Fruit fly (Drosophila melanogaster) whole organism, embryonic: Measurements from ENCODE around the gene galla-2.
A peak's percentile ranks its signal among the peaks of the same experiment; 100 is the strongest.

ENCODE experiments used
- Antp ChIP-seq: fragments of 200-800 bp; sonication (Bioruptor generic); optimal IDR thresholded peaks from 3 replicates; lab custom pipeline; 2016; ENCODE audit warnings: missing biosample characterization, missing genetic modification characterization
- Bdp1 ChIP-seq: fragments of 200-800 bp; sonication (Bioruptor generic); optimal IDR thresholded peaks from 3 replicates; lab custom pipeline; 2016; ENCODE audit warnings: missing biosample characterization, missing genetic modification characterization
- CG1024 ChIP-seq: fragments of 200-800 bp; sonication (Bioruptor generic); IDR thresholded peaks from 2 replicates; pipeline ENCODE4 v1.3.6; 2022; ENCODE audit warnings: missing biosample characterization, missing genetic modification characterization
- CG12071 ChIP-seq: fragments of 200-800 bp; sonication (Bioruptor generic); optimal IDR thresholded peaks from 3 replicates; lab custom pipeline; 2018; ENCODE audit warnings: missing biosample characterization, mild to moderate bottlenecking, missing genetic modification characterization
- CG12219 ChIP-seq: fragments of 200-800 bp; sonication (Bioruptor generic); optimal IDR thresholded peaks from 3 replicates; lab custom pipeline; 2018; ENCODE audit warnings: missing biosample characterization, mild to moderate bottlenecking, missing genetic modification characterization
- CG14710 ChIP-seq: fragments of 200-800 bp; sonication (Bioruptor generic); optimal IDR thresholded peaks from 3 replicates; lab custom pipeline; 2019; ENCODE audit warnings: missing biosample characterization, mild to moderate bottlenecking, missing genetic modification characterization, moderate library complexity
- CG15011 ChIP-seq: fragments of 200-800 bp; sonication (Bioruptor generic); optimal IDR thresholded peaks from 3 replicates; lab custom pipeline; 2018; ENCODE audit warnings: missing biosample characterization, mild to moderate bottlenecking, missing genetic modification characterization
- CG15073 ChIP-seq: fragments of 200-800 bp; sonication (Bioruptor generic); optimal IDR thresholded peaks from 2 replicates; lab custom pipeline; 2016; ENCODE audit warnings: missing biosample characterization, missing genetic modification characterization
- CG17802 ChIP-seq: fragments of 200-800 bp; sonication (Bioruptor generic); optimal IDR thresholded peaks from 2 replicates; lab custom pipeline; 2018; ENCODE audit warnings: missing biosample characterization, mild to moderate bottlenecking, missing genetic modification characterization, moderate library complexity
- CG1792 ChIP-seq: fragments of 200-800 bp; sonication (Bioruptor generic); optimal IDR thresholded peaks from 2 replicates; lab custom pipeline; 2016; ENCODE audit warnings: missing biosample characterization, missing genetic modification characterization
- CG18476 ChIP-seq: fragments of 200-800 bp; sonication (Bioruptor generic); optimal IDR thresholded peaks from 2 replicates; lab custom pipeline; 2016; ENCODE audit warnings: missing biosample characterization, mild to moderate bottlenecking, missing genetic modification characterization
- CG2199 ChIP-seq: fragments of 200-800 bp; sonication (Bioruptor generic); IDR thresholded peaks from 3 replicates; pipeline ENCODE4 v1.3.6; 2022; ENCODE audit warnings: missing biosample characterization, missing genetic modification characterization
- CG3065 ChIP-seq: fragments of 200-800 bp; sonication (Bioruptor generic); optimal IDR thresholded peaks from 2 replicates; lab custom pipeline; 2016; ENCODE audit warnings: missing biosample characterization, missing genetic modification characterization
- CG31224 ChIP-seq: fragments of 200-800 bp; sonication (Bioruptor generic); IDR thresholded peaks from 2 replicates; pipeline ENCODE4 v1.3.6; 2022; ENCODE audit warnings: missing biosample characterization, missing genetic modification characterization
- CG32767 ChIP-seq: fragments of 200-800 bp; sonication (Bioruptor generic); IDR thresholded peaks from 2 replicates; pipeline ENCODE4 v1.3.6; 2022; ENCODE audit warnings: missing biosample characterization, missing genetic modification characterization
- CG4328 ChIP-seq: fragments of 200-800 bp; sonication (Bioruptor generic); optimal IDR thresholded peaks from 3 replicates; lab custom pipeline; 2017; ENCODE audit warnings: missing biosample characterization, missing genetic modification reagents, missing genetic modification characterization
- CG5180 ChIP-seq: fragments of 200-800 bp; sonication (Bioruptor generic); optimal IDR thresholded peaks from 3 replicates; lab custom pipeline; 2017; ENCODE audit warnings: missing biosample characterization, missing genetic modification characterization, mild to moderate bottlenecking, moderate library complexity, missing genetic modification reagents
- CG6175 ChIP-seq: fragments of 200-800 bp; sonication (Bioruptor generic); IDR thresholded peaks from 3 replicates; pipeline ENCODE4 v1.3.6; 2022; ENCODE audit warnings: missing biosample characterization, missing genetic modification characterization
- CG7745 ChIP-seq: fragments of 200-800 bp; sonication (Bioruptor generic); optimal IDR thresholded peaks from 2 replicates; lab custom pipeline; 2018; ENCODE audit warnings: missing biosample characterization, mild to moderate bottlenecking, missing genetic modification characterization, moderate library complexity
- CG9437 ChIP-seq: fragments of 200-800 bp; sonication (Bioruptor generic); optimal IDR thresholded peaks from 2 replicates; lab custom pipeline; 2018; ENCODE audit warnings: missing biosample characterization, mild to moderate bottlenecking, missing genetic modification characterization
- CG9932 ChIP-seq: fragments of 200-800 bp; sonication (Bioruptor generic); IDR thresholded peaks from 2 replicates; pipeline ENCODE4 v1.3.6; 2022; ENCODE audit warnings: missing biosample characterization, missing genetic modification characterization
- D19B ChIP-seq: fragments of 200-800 bp; sonication (Bioruptor generic); optimal IDR thresholded peaks from 2 replicates; lab custom pipeline; 2017; ENCODE audit warnings: missing biosample characterization, mild to moderate bottlenecking, missing genetic modification characterization
- Dip2 ChIP-seq: fragments of 200-800 bp; sonication (Bioruptor generic); IDR thresholded peaks from 2 replicates; pipeline ENCODE4 v1.3.6; 2022; ENCODE audit warnings: missing biosample characterization, missing genetic modification characterization
- Elba2 ChIP-seq: fragments of 200-800 bp; sonication (Bioruptor generic); optimal IDR thresholded peaks from 3 replicates; lab custom pipeline; 2016; ENCODE audit warnings: missing biosample characterization, missing genetic modification characterization
- HmgZ ChIP-seq: fragments of 200-800 bp; sonication (Bioruptor generic); optimal IDR thresholded peaks from 2 replicates; lab custom pipeline; 2018; ENCODE audit warnings: missing biosample characterization, mild to moderate bottlenecking, missing genetic modification characterization
- Mad ChIP-seq: fragments of 200-800 bp; sonication (Bioruptor generic); optimal IDR thresholded peaks from 2 replicates; lab custom pipeline; 2016; ENCODE audit warnings: missing biosample characterization, missing genetic modification characterization
- Med ChIP-seq: fragments of 200-800 bp; sonication (Bioruptor generic); peaks from one replicate; lab custom pipeline; 2016; ENCODE audit warnings: missing biosample characterization, missing genetic modification characterization, mild to moderate bottlenecking, inconsistent platforms, moderate library complexity
- Opbp ChIP-seq: fragments of 200-800 bp; sonication (Bioruptor generic); IDR thresholded peaks from 3 replicates; pipeline ENCODE4 v1.3.6; 2022; ENCODE audit warnings: missing biosample characterization, missing genetic modification characterization; ENCODE audit not compliant: partially characterized antibody
- Sry-β ChIP-seq: fragments of 200-800 bp; sonication (Bioruptor generic); optimal IDR thresholded peaks from 2 replicates; lab custom pipeline; 2018; ENCODE audit warnings: missing biosample characterization, mild to moderate bottlenecking, missing genetic modification characterization, moderate library complexity
- ato ChIP-seq: fragments of 200-800 bp; sonication (Bioruptor generic); IDR thresholded peaks from 2 replicates; pipeline ENCODE4 v1.3.6; 2022; ENCODE audit warnings: missing biosample characterization, missing genetic modification characterization; ENCODE audit not compliant: partially characterized antibody
- br ChIP-seq: fragments of >200 bp; optimal IDR thresholded peaks from 2 replicates; lab custom pipeline; 2017
- cad ChIP-seq: fragments of >200 bp; optimal IDR thresholded peaks from 2 replicates; lab custom pipeline; 2017; ENCODE audit warnings: missing biosample characterization, missing genetic modification characterization
- chn ChIP-seq: fragments of 200-800 bp; sonication (Bioruptor generic); optimal IDR thresholded peaks from 2 replicates; lab custom pipeline; 2016; ENCODE audit warnings: missing biosample characterization, missing genetic modification characterization
- fd102C ChIP-seq: fragments of 200-800 bp; sonication (Bioruptor generic); optimal IDR thresholded peaks from 2 replicates; lab custom pipeline; 2018; ENCODE audit warnings: missing biosample characterization, mild to moderate bottlenecking, missing genetic modification characterization, moderate library complexity
- fd3F ChIP-seq: fragments of 200-800 bp; sonication (Bioruptor generic); optimal IDR thresholded peaks from 2 replicates; lab custom pipeline; 2018; ENCODE audit warnings: missing biosample characterization, mild to moderate bottlenecking, missing genetic modification characterization, moderate library complexity
- fd64A ChIP-seq: fragments of 200-800 bp; sonication (Bioruptor generic); optimal IDR thresholded peaks from 3 replicates; lab custom pipeline; 2018; ENCODE audit warnings: missing biosample characterization, mild to moderate bottlenecking, missing genetic modification characterization
- insv ChIP-seq, 2 experiments: fragments of 200-800 bp; sonication (Bioruptor generic); optimal IDR thresholded peaks; 3 replicates each; lab custom pipeline; 2016 to 2018; ENCODE audit warnings: missing biosample characterization in 2 of 2, missing genetic modification characterization in 2 of 2
- kni ChIP-seq: fragments of 200-800 bp; sonication (Bioruptor generic); optimal IDR thresholded peaks from 3 replicates; lab custom pipeline; 2017; ENCODE audit warnings: mild to moderate bottlenecking, missing biosample characterization, missing genetic modification reagents, missing genetic modification characterization
- pnt ChIP-seq: fragments of 200-800 bp; sonication (Bioruptor generic); optimal IDR thresholded peaks from 3 replicates; lab custom pipeline; 2016; ENCODE audit warnings: missing biosample characterization, missing genetic modification characterization
- pzg ChIP-seq: fragments of 200-800 bp; sonication (Bioruptor generic); optimal IDR thresholded peaks from 3 replicates; lab custom pipeline; 2018; ENCODE audit warnings: missing biosample characterization, mild to moderate bottlenecking, missing genetic modification characterization, moderate library complexity
- rib ChIP-seq: fragments of 200-800 bp; sonication (Bioruptor generic); IDR thresholded peaks from 2 replicates; pipeline ENCODE4 v1.3.6; 2022; ENCODE audit warnings: missing biosample characterization, missing genetic modification characterization
- row ChIP-seq: fragments of 200-800 bp; sonication (Bioruptor generic); IDR thresholded peaks from 3 replicates; pipeline ENCODE4 v1.3.6; 2022; ENCODE audit warnings: missing biosample characterization, missing genetic modification characterization
- schlank ChIP-seq: fragments of 200-800 bp; sonication (Bioruptor generic); optimal IDR thresholded peaks from 2 replicates; lab custom pipeline; 2018; ENCODE audit warnings: missing biosample characterization, mild to moderate bottlenecking, missing genetic modification characterization
- ssp ChIP-seq: fragments of 200-800 bp; sonication (Bioruptor generic); IDR thresholded peaks from 2 replicates; pipeline ENCODE4 v1.3.6; 2022; ENCODE audit warnings: missing biosample characterization, missing genetic modification characterization
- stwl ChIP-seq: fragments of 200-800 bp; sonication (Bioruptor generic); optimal IDR thresholded peaks from 3 replicates; lab custom pipeline; 2018; ENCODE audit warnings: missing biosample characterization, mild to moderate bottlenecking, missing genetic modification characterization, moderate library complexity
- tap ChIP-seq: fragments of 200-800 bp; optimal IDR thresholded peaks from 3 replicates; lab custom pipeline; 2019; ENCODE audit warnings: missing biosample characterization, mild to moderate bottlenecking, missing genetic modification characterization, moderate library complexity
- tio ChIP-seq: fragments of 200-800 bp; sonication (Bioruptor generic); optimal IDR thresholded peaks from 2 replicates; lab custom pipeline; 2017; ENCODE audit warnings: missing biosample characterization, missing genetic modification characterization, inconsistent platforms
- tup ChIP-seq: fragments of 200-800 bp; sonication (Bioruptor generic); optimal IDR thresholded peaks from 2 replicates; lab custom pipeline; 2016; ENCODE audit warnings: missing biosample characterization, mild to moderate bottlenecking, missing genetic modification characterization, moderate library complexity
- wdn ChIP-seq: fragments of 200-800 bp; sonication (Bioruptor generic); IDR thresholded peaks from 2 replicates; pipeline ENCODE4 v1.3.6; 2022; ENCODE audit warnings: missing biosample characterization, missing genetic modification characterization
- z ChIP-seq: fragments of 200-800 bp; sonication (Bioruptor generic); IDR thresholded peaks from 3 replicates; pipeline ENCODE4 v1.3.6; 2022; ENCODE audit warnings: missing biosample characterization, missing genetic modification characterization
- zfh2 ChIP-seq: fragments of 200-800 bp; sonication (Bioruptor generic); optimal IDR thresholded peaks from 2 replicates; lab custom pipeline; 2016; ENCODE audit warnings: missing biosample characterization, missing genetic modification characterization

galla-2 gene

DNA sequence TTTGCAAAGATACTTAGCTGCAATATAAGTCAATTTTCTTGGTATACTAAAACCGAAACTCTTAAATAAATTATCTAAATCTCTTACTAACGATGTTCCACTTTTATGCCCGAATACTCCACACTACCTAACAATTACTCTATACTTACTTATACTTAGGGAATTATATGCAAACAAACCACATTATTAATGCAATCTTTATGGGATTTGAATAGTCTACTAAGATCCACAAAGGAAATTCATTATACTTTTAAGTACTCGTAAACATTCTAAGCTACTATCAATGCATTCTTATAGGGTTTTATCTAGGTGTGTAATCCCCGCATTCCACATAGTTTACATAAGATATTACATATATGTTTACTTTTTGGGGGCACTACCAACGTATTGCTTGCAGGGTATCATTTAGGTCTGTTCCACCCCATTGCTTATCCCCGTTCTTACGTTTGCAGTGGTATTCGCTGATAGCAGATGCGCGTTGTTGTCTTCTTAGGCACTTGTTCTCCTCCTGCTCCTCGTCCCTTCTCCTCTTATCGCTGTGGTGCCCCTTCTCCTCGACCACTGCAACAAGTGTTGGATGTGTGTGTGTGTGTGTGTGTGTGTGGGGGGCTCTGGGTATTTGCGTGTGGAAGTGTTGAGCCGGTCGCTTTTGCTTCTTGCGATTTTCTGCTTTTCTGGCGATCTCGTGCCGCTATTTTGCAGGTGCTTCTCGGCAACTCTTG lies 15.0 kb downstream of the galla-2 start (continued):
- TF ChIP-seq Antp (GFP tag; lab: Kevin White, UChicago) (no peak), CG9437 (GFP tag; lab: Kevin White, UChicago) (no peak), Med (GFP tag; lab: Kevin White, UChicago) (peak; percentile 77), ssp (GFP tag; lab: Robert Waterston, UW) (no peak), CG14710 (tag; lab: Kevin White, UChicago) (no peak), fd102C (GFP tag; lab: Kevin White, UChicago) (no peak), CG6175 (GFP tag; lab: Robert Waterston, UW) (0 out of 3 replicates have a peak, but pooled peaks have one; percentile 20), zfh2 (no peak), CG12071 (GFP tag; lab: Kevin White, UChicago) (no peak), tio (GFP tag; lab: Kevin White, UChicago) (no peak), CG32767 (GFP tag; lab: Robert Waterston, UW) (no peak), CG12219 (GFP tag; lab: Kevin White, UChicago) (no peak), kni (GFP tag; lab: Kevin White, UChicago) (no peak), tup (GFP tag; lab: Kevin White, UChicago) (no peak), CG17802 (tag; lab: Kevin White, UChicago) (no peak), D19B (GFP tag; lab: Kevin White, UChicago) (peak; percentile 89), ato (GFP tag; lab: Robert Waterston, UW) (no peak), fd3F (no peak), CG15011 (GFP tag; lab: Kevin White, UChicago) (no peak), CG5180 (GFP tag; lab: Kevin White, UChicago) (no peak), CG7745 (tag; lab: Kevin White, UChicago) (no peak), stwl (no peak), Elba2 (GFP tag; lab: Kevin White, UChicago) (no peak), CG9932 (GFP tag; lab: Robert Waterston, UW) (no peak), Opbp (GFP tag; lab: Robert Waterston, UW) (no peak), row (GFP tag; lab: Robert Waterston, UW) (peak; percentile 32; the same call in 1 of the 3 replicates), insv (GFP tag; optimal IDR thresholded peaks at IDR 0.05; lab: Kevin White, UChicago) (no peak), CG4328 (no peak), HmgZ (tag; lab: Kevin White, UChicago) (peak; percentile 1), CG1792 (no peak), Dip2 (GFP tag; lab: Robert Waterston, UW) (no peak), chn (GFP tag; lab: Kevin White, UChicago) (no peak), CG2199 (no peak), pzg (GFP tag; lab: Kevin White, UChicago) (no peak), fd64A (GFP tag; lab: Kevin White, UChicago) (no peak), CG3065 (GFP tag; lab: Kevin White, UChicago) (no peak), Bdp1 (no peak), br (lab: Kevin White, UChicago) (no peak), tap (tag; lab: Kevin White, UChicago) (no peak), CG31224 (GFP tag; lab: Robert Waterston, UW) (no peak), z (GFP tag; lab: Robert Waterston, UW) (no peak), schlank (no peak), cad (GFP tag; lab: Kevin White, UChicago) (no peak), Mad (GFP tag; lab: Kevin White, UChicago) (no peak), CG1024 (GFP tag; lab: Robert Waterston, UW) (no peak), CG15073 (no peak), rib (GFP tag; lab: Robert Waterston, UW) (no peak), pnt (GFP tag; lab: Kevin White, UChicago) (no peak), Sry-β (no peak), wdn (GFP tag; lab: Robert Waterston, UW) (no peak), CG18476 (no peak)
